Worm (Caenorhabditis elegans) whole organism, late embryonic: ENCODE measurements around the gene R10E8.1.

Experiments used
- C08G9.2 ChIP-seq: sonication (generic microtip); optimal IDR thresholded peaks from 2 replicates; lab custom pipeline; 2016; ENCODE audit warnings: mild to moderate bottlenecking, missing genetic modification characterization, moderate library complexity, missing compliant biosample characterization
- C38D4.7 ChIP-seq: fragments of 200-800 bp; sonication (Bioruptor generic); optimal IDR thresholded peaks from 2 replicates; lab custom pipeline; 2018; ENCODE audit warnings: mild to moderate bottlenecking, missing genetic modification characterization, moderate library complexity, missing compliant biosample characterization
- K09A11.1 ChIP-seq: sonication (generic microtip); optimal IDR thresholded peaks from 2 replicates; lab custom pipeline; 2017; ENCODE audit warnings: antibody characterized with exemption, mild to moderate bottlenecking, missing genetic modification characterization, missing compliant biosample characterization; ENCODE audit not compliant: insufficient read depth
- T23F11.4 ChIP-seq: fragments of 200-800 bp; sonication (Bioruptor generic); optimal IDR thresholded peaks from 2 replicates; lab custom pipeline; 2018; ENCODE audit warnings: mild to moderate bottlenecking, missing genetic modification characterization, missing compliant biosample characterization
- ahr-1 ChIP-seq: sonication (generic microtip); optimal IDR thresholded peaks from 2 replicates; lab custom pipeline; 2016; ENCODE audit warnings: missing genetic modification characterization, missing compliant biosample characterization
- ama-1 ChIP-seq: fragments of 150-350 bp; optimal IDR thresholded peaks from 2 replicates; lab custom pipeline; 2014
- ceh-18 ChIP-seq: sonication (generic microtip); optimal IDR thresholded peaks from 2 replicates; lab custom pipeline; 2016; ENCODE audit warnings: missing genetic modification characterization, missing compliant biosample characterization
- ceh-31 ChIP-seq: sonication (generic microtip); optimal IDR thresholded peaks from 2 replicates; lab custom pipeline; 2016; ENCODE audit warnings: missing genetic modification characterization, missing compliant biosample characterization
- ceh-34 ChIP-seq: sonication (generic microtip); optimal IDR thresholded peaks from 2 replicates; lab custom pipeline; 2016; ENCODE audit warnings: mild to moderate bottlenecking, missing genetic modification characterization, missing compliant biosample characterization
- ceh-45 ChIP-seq: fragments of 200-800 bp; sonication (Bioruptor generic); IDR thresholded peaks from 2 replicates; pipeline ENCODE4 v1.3.6; 2022; ENCODE audit warnings: missing genetic modification reagents, missing genetic modification characterization, missing compliant biosample characterization
- ceh-6 ChIP-seq: fragments of 200-800 bp; sonication (Bioruptor generic); optimal IDR thresholded peaks from 2 replicates; lab custom pipeline; 2018; ENCODE audit warnings: mild to moderate bottlenecking, missing genetic modification characterization, missing compliant biosample characterization
- elt-2 ChIP-seq: sonication (generic microtip); optimal IDR thresholded peaks from 2 replicates; lab custom pipeline; 2016; ENCODE audit warnings: missing genetic modification reagents, missing genetic modification characterization, missing compliant biosample characterization
- elt-4 ChIP-seq: sonication (generic microtip); optimal IDR thresholded peaks from 2 replicates; lab custom pipeline; 2016; ENCODE audit warnings: missing genetic modification characterization, missing compliant biosample characterization
- eyg-1 ChIP-seq: sonication (generic microtip); optimal IDR thresholded peaks from 2 replicates; lab custom pipeline; 2016; ENCODE audit warnings: missing genotype, missing genetic modification characterization, missing compliant biosample characterization
- fkh-10 ChIP-seq: fragments of 150-350 bp; optimal IDR thresholded peaks from 2 replicates; lab custom pipeline; 2014; ENCODE audit warnings: missing biosample characterization, missing genetic modification reagents, missing genetic modification characterization
- fkh-6 ChIP-seq: sonication (generic microtip); optimal IDR thresholded peaks from 2 replicates; lab custom pipeline; 2016; ENCODE audit warnings: missing genetic modification characterization, missing compliant biosample characterization
- gmeb-2 ChIP-seq: sonication (generic microtip); optimal IDR thresholded peaks from 2 replicates; lab custom pipeline; 2016; ENCODE audit warnings: missing genetic modification characterization, inconsistent platforms, missing compliant biosample characterization
- hlh-15 ChIP-seq: sonication (generic microtip); optimal IDR thresholded peaks from 2 replicates; lab custom pipeline; 2016; ENCODE audit warnings: missing genetic modification characterization, missing compliant biosample characterization
- hlh-30 ChIP-seq: sonication (generic microtip); optimal IDR thresholded peaks from 2 replicates; lab custom pipeline; 2017; ENCODE audit warnings: antibody characterized with exemption, missing genetic modification characterization, missing compliant biosample characterization; ENCODE audit not compliant: insufficient read depth
- hlh-6 ChIP-seq: sonication (generic microtip); optimal IDR thresholded peaks from 2 replicates; lab custom pipeline; 2016; ENCODE audit warnings: missing genotype, missing genetic modification characterization, missing compliant biosample characterization
- hlh-8 ChIP-seq: sonication (generic microtip); optimal IDR thresholded peaks from 2 replicates; lab custom pipeline; 2016; ENCODE audit warnings: missing genotype, missing genetic modification characterization, missing compliant biosample characterization
- lim-6 ChIP-seq: sonication (generic microtip); optimal IDR thresholded peaks from 2 replicates; lab custom pipeline; 2016; ENCODE audit warnings: missing genetic modification characterization, missing compliant biosample characterization
- lin-11 ChIP-seq: fragments of 200-800 bp; sonication (Bioruptor generic); optimal IDR thresholded peaks from 2 replicates; lab custom pipeline; 2018; ENCODE audit warnings: mild to moderate bottlenecking, missing genetic modification characterization, missing compliant biosample characterization
- mec-3 ChIP-seq: sonication (generic microtip); optimal IDR thresholded peaks from 2 replicates; lab custom pipeline; 2016; ENCODE audit warnings: borderline replicate concordance, missing genetic modification characterization, missing compliant biosample characterization
- nhr-11 ChIP-seq: fragments of 150-350 bp; optimal IDR thresholded peaks from 2 replicates; lab custom pipeline; 2014; ENCODE audit warnings: missing biosample characterization, missing genetic modification characterization
- nhr-232 ChIP-seq: sonication (generic microtip); optimal IDR thresholded peaks from 2 replicates; lab custom pipeline; 2016; ENCODE audit warnings: missing genetic modification characterization, missing compliant biosample characterization
- npax-4 ChIP-seq: sonication (generic microtip); optimal IDR thresholded peaks from 2 replicates; lab custom pipeline; 2016; ENCODE audit warnings: missing genetic modification characterization, missing compliant biosample characterization
- odd-2 ChIP-seq: sonication (generic microtip); optimal IDR thresholded peaks from 2 replicates; lab custom pipeline; 2017; ENCODE audit warnings: antibody characterized with exemption, mild to moderate bottlenecking, missing genetic modification characterization, missing compliant biosample characterization
- pag-3 ChIP-seq: sonication (generic microtip); optimal IDR thresholded peaks from 2 replicates; lab custom pipeline; 2016; ENCODE audit warnings: missing compliant biosample characterization, missing genetic modification characterization, borderline replicate concordance
- pat-9 ChIP-seq: fragments of 200-800 bp; sonication (Bioruptor generic); optimal IDR thresholded peaks from 2 replicates; lab custom pipeline; 2018; ENCODE audit warnings: mild to moderate bottlenecking, missing genetic modification characterization, moderate library complexity, missing compliant biosample characterization
- rnt-1 ChIP-seq: sonication (generic microtip); optimal IDR thresholded peaks from 2 replicates; lab custom pipeline; 2016; ENCODE audit warnings: missing genetic modification characterization, missing compliant biosample characterization
- sdc-2 ChIP-seq: sonication (generic microtip); optimal IDR thresholded peaks from 2 replicates; lab custom pipeline; 2016; ENCODE audit warnings: missing genotype, missing genetic modification characterization, missing compliant biosample characterization
- sox-4 ChIP-seq: sonication (generic microtip); optimal IDR thresholded peaks from 2 replicates; lab custom pipeline; 2017; ENCODE audit warnings: mild to moderate bottlenecking, missing genetic modification characterization, inconsistent platforms, missing compliant biosample characterization
- tbx-2 ChIP-seq: sonication (generic microtip); optimal IDR thresholded peaks from 2 replicates; lab custom pipeline; 2016; ENCODE audit warnings: missing genetic modification characterization, missing compliant biosample characterization
- tbx-7 ChIP-seq: sonication (generic microtip); optimal IDR thresholded peaks from 2 replicates; lab custom pipeline; 2016; ENCODE audit warnings: missing genotype, missing genetic modification characterization, missing compliant biosample characterization
- unc-55 ChIP-seq: sonication (generic microtip); optimal IDR thresholded peaks from 2 replicates; lab custom pipeline; 2017; ENCODE audit warnings: missing biosample characterization, missing genetic modification reagents, missing genetic modification characterization
- zip-5 ChIP-seq: sonication (generic microtip); optimal IDR thresholded peaks from 2 replicates; lab custom pipeline; 2016; ENCODE audit warnings: missing genetic modification characterization, missing compliant biosample characterization

Gene R10E8.1

DNA sequence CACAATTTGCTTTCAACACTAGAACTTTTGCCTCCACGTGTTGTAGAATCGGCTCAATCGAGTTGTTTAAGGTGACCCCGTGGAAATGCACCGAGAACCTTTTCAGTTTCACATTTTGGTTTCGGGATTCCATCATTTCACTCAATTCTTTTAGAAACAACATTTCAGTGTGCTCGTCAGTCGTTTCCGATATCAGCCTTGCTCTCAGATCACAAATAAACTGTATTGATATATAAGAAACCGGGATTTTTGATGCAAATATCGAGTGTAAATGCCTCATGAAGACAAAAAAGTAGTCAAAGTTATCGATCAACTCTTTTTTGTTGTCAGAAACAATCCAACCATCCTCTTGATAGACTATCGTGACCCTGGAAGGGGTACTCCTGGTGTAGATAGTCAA lies 13.3 kb upstream of the R10E8.1 start:
- no peak for TF ChIP-seq odd-2
- no peak for TF ChIP-seq hlh-8 (tag; lab: Kevin White, UChicago)
- no peak for TF ChIP-seq ama-1
- no peak for TF ChIP-seq ceh-6 (GFP tag; lab: Kevin White, UChicago)
- TF ChIP-seq hlh-6 (tag; lab: Kevin White, UChicago): no peak
- no peak for TF ChIP-seq C08G9.2
- TF ChIP-seq unc-55 (GFP tag; lab: Kevin White, UChicago): no peak
- TF ChIP-seq C38D4.7 (GFP tag; lab: Kevin White, UChicago): no peak
- TF ChIP-seq pat-9 (tag; lab: Kevin White, UChicago): no peak
- TF ChIP-seq npax-4 (tag; lab: Kevin White, UChicago): no peak
- no peak for TF ChIP-seq rnt-1 (tag; lab: Kevin White, UChicago)

DNA sequence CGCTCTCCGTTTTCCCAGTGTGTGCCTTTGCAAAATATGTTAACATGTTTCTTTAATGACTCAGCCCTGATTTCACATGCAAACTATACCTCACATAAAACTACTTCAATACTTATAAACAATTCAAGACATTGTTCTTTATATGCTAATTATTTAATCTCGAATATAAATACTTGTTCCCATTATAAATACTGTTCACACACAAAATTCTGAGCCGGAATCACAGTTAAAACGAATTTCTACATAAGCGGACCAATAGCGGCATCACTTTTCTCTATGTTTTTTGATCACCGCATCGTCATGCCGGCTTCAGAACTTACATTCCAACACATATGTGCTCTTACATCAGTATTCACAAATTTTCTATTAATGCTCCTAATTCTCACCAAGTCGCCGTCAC lies 2.3 kb upstream of the R10E8.1 start, which contains the start of gene R10E8.5:
TSS of gene R10E8.5 (plus strand) at position 301 of the 400 bp plus-strand sequence.
- TF ChIP-seq K09A11.1 (tag; lab: Kevin White, UChicago) (no peak), mec-3 (tag; lab: Kevin White, UChicago) (no peak), eyg-1 (tag; lab: Kevin White, UChicago) (no peak), ceh-6 (GFP tag; lab: Kevin White, UChicago) (no peak), ceh-31 (tag; lab: Kevin White, UChicago) (no peak), hlh-15 (tag; lab: Kevin White, UChicago) (no peak), hlh-6 (tag; lab: Kevin White, UChicago) (no peak), fkh-10 (GFP tag; lab: Kevin White, UChicago) (no peak), C08G9.2 (no peak), tbx-7 (tag; lab: Kevin White, UChicago) (no peak), nhr-11 (tag; lab: Kevin White, UChicago) (no peak), zip-5 (tag; lab: Kevin White, UChicago) (no peak), T23F11.4 (no peak), pag-3 (tag; lab: Kevin White, UChicago) (no peak), ceh-45 (GFP tag; lab: Robert Waterston, UW) (no peak), fkh-6 (tag; lab: Kevin White, UChicago) (no peak), ama-1 (no peak), ceh-34 (no peak)

DNA sequence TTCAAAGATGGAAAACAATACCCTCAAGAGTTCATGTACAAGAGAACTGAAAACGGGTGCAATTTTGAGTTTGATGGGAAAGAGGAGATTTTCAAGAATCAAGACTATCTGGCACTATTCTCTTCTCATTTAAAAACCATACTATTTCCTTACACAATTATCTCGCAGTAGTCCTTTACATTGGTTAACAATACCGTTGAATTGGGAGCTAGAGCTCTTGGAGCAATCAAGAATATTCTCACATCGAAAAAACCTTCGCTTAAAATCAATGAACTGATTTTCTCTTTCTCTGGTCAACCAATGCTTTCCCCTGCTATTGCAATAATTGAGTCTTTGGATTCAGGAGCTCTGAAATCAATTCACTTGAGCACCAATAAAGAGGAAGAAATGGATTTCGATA lies 1.3 kb upstream of the R10E8.1 start, which contains the start of gene R10E8.2:
TSS of gene R10E8.2 (plus strand) at position 301 of the 400 bp plus-strand sequence.
- TF ChIP-seq hlh-30 (tag; lab: Kevin White, UChicago) (no peak), T23F11.4 (no peak), sox-4 (tag; lab: Kevin White, UChicago) (no peak), ceh-18 (tag; lab: Kevin White, UChicago) (no peak), ceh-45 (GFP tag; lab: Robert Waterston, UW) (no peak), unc-55 (GFP tag; lab: Kevin White, UChicago) (no peak)

DNA sequence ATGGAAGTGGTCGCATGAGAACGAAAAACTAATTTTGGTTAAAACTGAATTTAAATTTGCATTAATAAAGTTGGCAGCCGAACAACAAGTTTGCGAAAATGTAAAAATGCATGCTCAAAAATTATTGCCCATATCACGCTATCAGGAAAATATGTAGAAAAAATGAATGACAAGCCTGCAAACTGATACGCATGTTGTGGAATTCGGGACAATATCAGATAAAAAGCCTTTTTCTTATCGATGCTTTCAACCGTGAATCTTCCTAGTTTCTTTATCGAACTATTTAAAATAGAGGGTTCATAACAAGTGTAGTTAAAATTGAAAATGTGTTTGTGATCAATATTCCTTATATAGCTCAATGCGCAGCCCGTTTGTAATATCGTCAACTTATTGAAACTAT lies 6.1 kb downstream of the R10E8.1 start:
- TF ChIP-seq nhr-232 (tag; lab: Kevin White, UChicago) (no peak), elt-4 (tag; lab: Kevin White, UChicago) (no peak), hlh-6 (tag; lab: Kevin White, UChicago) (no peak), elt-2 (tag; lab: Kevin White, UChicago) (peak; percentile 7)
- TF ChIP-seq, all 69 proteins: peak for 1

DNA sequence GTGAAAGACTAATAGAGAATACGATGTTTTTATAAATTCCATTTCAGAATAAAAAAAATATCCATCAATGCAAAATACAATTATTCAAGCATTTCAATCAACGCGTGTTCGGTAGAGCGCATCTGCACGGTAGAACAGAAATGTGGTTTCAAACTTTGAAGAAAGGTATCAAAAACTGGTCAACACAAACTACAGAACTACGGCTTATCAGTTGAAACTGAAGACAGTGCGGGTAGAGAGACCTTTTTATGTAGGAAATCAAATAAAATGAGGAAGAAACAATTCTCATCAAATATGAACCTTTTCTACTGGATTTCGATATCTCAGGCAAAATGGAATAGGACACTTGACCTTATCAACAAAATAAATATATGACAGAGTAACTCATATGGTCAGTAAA lies 7.8 kb downstream of the R10E8.1 start:
- TF ChIP-seq lin-11: no peak
- no peak for TF ChIP-seq elt-2 (tag; lab: Kevin White, UChicago)
- TF ChIP-seq fkh-6 (tag; lab: Kevin White, UChicago): no peak
- no peak for TF ChIP-seq pat-9 (tag; lab: Kevin White, UChicago)
- TF ChIP-seq nhr-11 (tag; lab: Kevin White, UChicago): no peak
- no peak for TF ChIP-seq sdc-2
- TF ChIP-seq tbx-2: no peak
- TF ChIP-seq gmeb-2 (tag; lab: Kevin White, UChicago): no peak
- TF ChIP-seq ahr-1: no peak
- no peak for TF ChIP-seq ceh-31 (tag; lab: Kevin White, UChicago)
- no peak for TF ChIP-seq rnt-1 (tag; lab: Kevin White, UChicago)
- no peak for TF ChIP-seq lim-6 (tag; lab: Kevin White, UChicago)
